Worm (Caenorhabditis elegans) whole organism, L2 larva: ENCODE results near the gene F36D4.1.
"Not testable (repeated sequence)": the region's sequence is repeated elsewhere in the genome, so short reads cannot be mapped to it uniquely, and the experiment has no call there.

Source experiments
- F13H6.1 ChIP-seq: sonication (generic microtip); optimal IDR thresholded peaks from 2 replicates; lab custom pipeline; 2016; ENCODE audit warnings: missing genetic modification characterization, missing compliant biosample characterization
- Y55F3AM.14 ChIP-seq: fragments of 200-800 bp; sonication (Bioruptor generic); optimal IDR thresholded peaks from 2 replicates; lab custom pipeline; 2018; ENCODE audit warnings: mild to moderate bottlenecking, missing genetic modification characterization, missing compliant biosample characterization
- alr-1 ChIP-seq: fragments of 150-350 bp; optimal IDR thresholded peaks from 2 replicates; lab custom pipeline; 2014; ENCODE audit warnings: missing biosample characterization, missing genetic modification characterization
- ama-1 ChIP-seq: fragments of 150-350 bp; optimal IDR thresholded peaks from 2 replicates; lab custom pipeline; 2018; ENCODE audit warnings: inconsistent platforms
- ceh-82 ChIP-seq: fragments of 150-350 bp; optimal IDR thresholded peaks from 2 replicates; lab custom pipeline; 2014; ENCODE audit warnings: missing biosample characterization, missing genetic modification characterization
- crh-2 ChIP-seq: sonication (generic microtip); optimal IDR thresholded peaks from 2 replicates; lab custom pipeline; 2017; ENCODE audit warnings: missing biosample characterization, missing genetic modification characterization
- egl-27 ChIP-seq: sonication (generic microtip); optimal IDR thresholded peaks from 3 replicates; lab custom pipeline; 2017; ENCODE audit warnings: missing biosample characterization, missing genetic modification reagents, missing genetic modification characterization
- elt-1 ChIP-seq: fragments of 150-350 bp; optimal IDR thresholded peaks from 2 replicates; lab custom pipeline; 2014; ENCODE audit warnings: missing biosample characterization, missing genetic modification characterization
- fos-1 ChIP-seq: fragments of 150-350 bp; optimal IDR thresholded peaks from 2 replicates; lab custom pipeline; 2014; ENCODE audit warnings: missing biosample characterization, missing genetic modification characterization
- gmeb-1 ChIP-seq: fragments of 150-350 bp; optimal IDR thresholded peaks from 2 replicates; lab custom pipeline; 2014; ENCODE audit warnings: missing biosample characterization, missing genetic modification characterization
- lin-11 ChIP-seq: fragments of 150-350 bp; sonication (generic microtip); optimal IDR thresholded peaks from 2 replicates; lab custom pipeline; 2014; ENCODE audit warnings: missing biosample characterization, missing genetic modification characterization, inconsistent platforms, mixed read lengths
- lin-13 ChIP-seq: fragments of 150-350 bp; optimal IDR thresholded peaks from 2 replicates; lab custom pipeline; 2014; ENCODE audit warnings: missing biosample characterization, missing genetic modification reagents, missing genetic modification characterization
- lsy-2 ChIP-seq, 2 experiments: fragments of 150-350 bp in 1 of 2; sonication (generic microtip) in 1 of 2; optimal IDR thresholded peaks; 2 replicates each; lab custom pipeline; 2014 to 2017; ENCODE audit warnings: missing biosample characterization in 2 of 2, missing genetic modification characterization in 2 of 2
- mbf-1 ChIP-seq: sonication (generic microtip); optimal IDR thresholded peaks from 2 replicates; lab custom pipeline; 2017; ENCODE audit warnings: missing biosample characterization, missing genetic modification characterization
- nhr-10 ChIP-seq: sonication (generic microtip); optimal IDR thresholded peaks from 2 replicates; lab custom pipeline; 2017; ENCODE audit warnings: missing biosample characterization, missing genetic modification characterization
- nhr-11 ChIP-seq: fragments of 150-350 bp; optimal IDR thresholded peaks from 2 replicates; lab custom pipeline; 2014; ENCODE audit warnings: missing biosample characterization, missing genetic modification characterization
- nhr-129 ChIP-seq: fragments of 150-350 bp; optimal IDR thresholded peaks from 2 replicates; lab custom pipeline; 2014; ENCODE audit warnings: missing biosample characterization, missing genetic modification characterization
- nhr-21 ChIP-seq: fragments of 150-350 bp; optimal IDR thresholded peaks from 2 replicates; lab custom pipeline; 2014; ENCODE audit warnings: missing biosample characterization, missing genetic modification characterization
- nhr-237 ChIP-seq: fragments of 150-350 bp; optimal IDR thresholded peaks from 2 replicates; lab custom pipeline; 2014; ENCODE audit warnings: missing biosample characterization, missing genetic modification characterization
- nhr-25 ChIP-seq: fragments of 150-350 bp; sonication (generic microtip); optimal IDR thresholded peaks from 3 replicates; lab custom pipeline; 2014; ENCODE audit warnings: missing biosample characterization, missing genetic modification characterization
- nhr-77 ChIP-seq: fragments of 150-350 bp; optimal IDR thresholded peaks from 2 replicates; lab custom pipeline; 2014; ENCODE audit warnings: missing biosample characterization, missing genetic modification characterization
- peb-1 ChIP-seq: fragments of 150-350 bp; optimal IDR thresholded peaks from 2 replicates; lab custom pipeline; 2014; ENCODE audit warnings: missing biosample characterization, missing genetic modification characterization
- skn-1 ChIP-seq: sonication (generic microtip); optimal IDR thresholded peaks from 2 replicates; lab custom pipeline; 2017; ENCODE audit warnings: missing biosample characterization, missing genetic modification characterization
- sma-3 ChIP-seq: sonication (generic microtip); optimal IDR thresholded peaks from 2 replicates; lab custom pipeline; 2016; ENCODE audit warnings: missing genetic modification reagents, missing genetic modification characterization, missing compliant biosample characterization
- snpc-4 ChIP-seq: fragments of 150-350 bp; optimal IDR thresholded peaks from 2 replicates; lab custom pipeline; 2014; ENCODE audit warnings: missing biosample characterization, missing genetic modification characterization
- unc-62 ChIP-seq: fragments of 150-350 bp; optimal IDR thresholded peaks from 2 replicates; lab custom pipeline; 2014; ENCODE audit warnings: missing biosample characterization, missing genetic modification reagents, missing genetic modification characterization
- ztf-11 ChIP-seq: sonication (generic microtip); optimal IDR thresholded peaks from 2 replicates; lab custom pipeline; 2017; ENCODE audit warnings: missing biosample characterization, missing genetic modification characterization

F36D4.1 gene

DNA sequence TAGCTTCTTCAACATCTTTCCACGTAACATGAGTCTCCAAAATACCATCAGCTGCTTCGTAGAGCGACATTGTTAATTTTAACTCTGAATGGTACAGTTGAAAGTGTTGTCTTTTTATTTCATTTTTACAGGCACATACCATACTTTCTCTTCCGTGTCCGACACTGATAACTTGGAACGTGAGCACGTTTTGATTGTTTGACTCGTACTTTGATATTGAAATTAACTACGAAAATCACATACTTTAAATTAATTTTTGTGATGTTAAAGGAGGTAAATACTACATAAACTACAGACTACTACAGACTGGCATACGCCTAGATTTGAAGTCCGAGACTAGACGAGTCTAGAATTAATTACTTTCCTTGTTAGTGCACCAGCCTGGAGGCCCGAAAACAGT, 38.4 kb upstream of the F36D4.1 start, which contains the start of gene E02C12.10:
Gene E02C12.10 (minus strand): TSS at position 75 of the 400 bp plus-strand sequence.
- TF ChIP-seq lsy-2 (tag; optimal IDR thresholded peaks at IDR 0.05; lab: Kevin White, UChicago), result no peak
- no peak for TF ChIP-seq skn-1
- TF ChIP-seq alr-1 (tag; lab: Kevin White, UChicago), result no peak
- TF ChIP-seq ceh-82, result no peak
- TF ChIP-seq snpc-4, result no peak
- TF ChIP-seq ztf-11 (tag; lab: Kevin White, UChicago), result no peak
- no peak for TF ChIP-seq nhr-129 (tag; lab: Kevin White, UChicago)
- TF ChIP-seq nhr-21, result no peak
- no peak for TF ChIP-seq elt-1 (tag; lab: Kevin White, UChicago)
- TF ChIP-seq unc-62 (GFP tag; lab: Kevin White, UChicago), result no peak
- no peak for TF ChIP-seq lin-11

ce11 chrV:9379808-9380207, 36.9 kb upstream of the F36D4.1 start, which contains the start of gene E02C12.11:
Gene E02C12.11, minus strand, starts transcription at chrV:9379908.
- not testable (repeated sequence) for TF ChIP-seq nhr-77, nhr-25, F13H6.1 (tag; lab: Kevin White, UChicago)

ce11 chrV:9381846-9382363, 34.8 kb upstream of the F36D4.1 start, which contains the start of gene E02C12.12:
Gene E02C12.12, minus strand, starts transcription at chrV:9382313.
- TF ChIP-seq lsy-2 (tag; optimal IDR thresholded peaks at IDR 0.05; lab: Kevin White, UChicago) (no peak), peb-1 (tag; lab: Kevin White, UChicago) (no peak), ceh-82 (no peak), nhr-11 (tag; lab: Kevin White, UChicago) (no peak), nhr-77 (tag; lab: Kevin White, UChicago) (no peak), nhr-237 (tag; lab: Kevin White, UChicago) (no peak), sma-3 (no peak), snpc-4 (no peak), ama-1 (lab: Kevin White, UChicago) (no peak), lin-13 (no peak)

ce11 chrV:9382538-9383328, 34.0 kb upstream of the F36D4.1 start:
- TF ChIP-seq elt-1 (tag; lab: Kevin White, UChicago) (no peak), fos-1 (peak; percentile 76), crh-2 (tag; lab: Kevin White, UChicago) (peak; percentile 10)
- TF ChIP-seq, all 48 proteins: peak for 2

ce11 chrV:9384359-9384758, 32.4 kb upstream of the F36D4.1 start:
- TF ChIP-seq alr-1 (tag; lab: Kevin White, UChicago) (no peak), Y55F3AM.14 (no peak), nhr-10 (tag; lab: Kevin White, UChicago) (no peak), gmeb-1 (no peak), sma-3 (no peak)

DNA sequence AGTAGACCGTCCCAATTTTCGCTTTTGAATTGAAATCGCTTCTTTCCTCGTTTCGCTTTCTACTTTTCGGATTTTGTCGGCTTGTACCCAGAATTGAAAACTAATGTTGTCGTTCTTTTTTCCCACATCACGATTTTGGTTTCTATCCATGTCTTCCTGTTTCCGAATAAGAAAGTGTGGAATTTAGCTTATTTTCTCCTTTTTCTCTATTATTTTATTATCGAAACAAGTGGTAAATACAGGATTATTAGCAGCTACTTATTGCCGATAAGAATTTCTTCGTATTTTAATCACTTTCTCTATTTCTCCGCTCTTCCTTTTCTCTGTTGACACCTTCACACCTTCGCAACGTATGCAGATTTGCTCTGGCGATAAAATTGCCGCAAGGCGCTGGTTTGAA, 31.8 kb upstream of the F36D4.1 start:
- TF ChIP-seq ztf-11 (tag; lab: Kevin White, UChicago) (no peak), egl-27 (no peak)
- TF ChIP-seq, all 48 proteins: peak for 0

DNA sequence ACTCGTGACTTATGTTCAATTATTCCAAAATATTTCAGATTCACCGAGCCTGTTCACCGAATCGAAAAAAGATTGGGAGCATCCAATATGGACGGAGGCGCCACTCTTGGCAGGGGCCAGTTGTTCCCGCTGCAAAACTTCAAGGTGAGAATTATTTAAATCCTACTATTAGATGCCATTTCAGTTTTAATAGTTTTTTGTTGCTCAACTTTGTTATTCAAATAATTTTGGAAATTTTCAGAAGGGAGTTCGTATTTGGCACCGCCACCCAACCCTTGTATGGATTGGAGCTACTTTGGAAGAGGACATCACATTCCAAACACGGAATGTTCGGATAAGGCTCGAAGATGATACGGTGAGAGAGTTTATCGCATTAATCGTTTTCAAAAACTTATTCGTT, 30.6 kb upstream of the F36D4.1 start, which contains the start of gene hum-2:
Gene hum-2 (plus strand): TSS at position 33 of the 400 bp plus-strand sequence.
- TF ChIP-seq nhr-21 (no peak), ceh-82 (no peak)

DNA sequence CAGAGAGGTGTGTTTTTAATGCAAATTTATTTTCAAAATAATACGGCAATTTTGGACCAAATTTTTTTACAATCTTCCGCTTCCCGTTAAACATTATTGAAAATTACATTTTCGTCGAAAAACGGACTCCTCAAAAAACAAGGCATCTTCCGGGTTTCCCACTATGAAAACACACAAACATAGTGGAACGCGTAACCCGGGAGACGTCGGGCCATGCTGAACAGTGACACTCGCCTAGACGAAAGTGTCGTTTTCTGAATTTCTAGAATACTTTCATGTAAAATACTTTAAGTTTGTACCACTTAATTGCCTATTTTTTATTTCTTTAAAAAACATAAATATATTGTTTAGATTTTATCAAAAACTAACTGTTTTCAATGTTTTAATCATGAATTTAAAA, 24.8 kb upstream of the F36D4.1 start:
- TF ChIP-seq mbf-1 (tag; lab: Kevin White, UChicago) (no peak), snpc-4 (peak; percentile 95)
